Worm (Caenorhabditis elegans) whole organism, L3 larva: ENCODE results near the gene osm-8.

ENCODE experiments used
- R02D3.7 ChIP-seq: fragments of 150-350 bp; optimal IDR thresholded peaks from 2 replicates; lab custom pipeline; 2014; ENCODE audit warnings: missing biosample characterization, missing genetic modification characterization
- ZK546.5 ChIP-seq: sonication (generic microtip); optimal IDR thresholded peaks from 2 replicates; lab custom pipeline; 2017; ENCODE audit warnings: missing biosample characterization, missing genetic modification characterization
- ama-1 ChIP-seq: fragments of 150-350 bp; optimal IDR thresholded peaks from 2 replicates; lab custom pipeline; 2018
- ceh-16 ChIP-seq: sonication (generic microtip); optimal IDR thresholded peaks from 2 replicates; lab custom pipeline; 2017; ENCODE audit warnings: missing biosample characterization, missing genetic modification characterization
- ceh-28 ChIP-seq: fragments of 150-350 bp; optimal IDR thresholded peaks from 2 replicates; lab custom pipeline; 2014; ENCODE audit warnings: missing biosample characterization, missing genetic modification reagents, missing genetic modification characterization
- ceh-9 ChIP-seq: sonication (generic microtip); optimal IDR thresholded peaks from 2 replicates; lab custom pipeline; 2018; ENCODE audit warnings: missing biosample characterization, missing genetic modification characterization
- daf-12 ChIP-seq: fragments of 150-350 bp; optimal IDR thresholded peaks from 2 replicates; lab custom pipeline; 2014; ENCODE audit warnings: missing biosample characterization, missing genetic modification reagents, missing genetic modification characterization
- egl-5 ChIP-seq: fragments of 150-350 bp; optimal IDR thresholded peaks from 2 replicates; lab custom pipeline; 2017; ENCODE audit warnings: missing biosample characterization, missing genetic modification reagents, missing genetic modification characterization, inconsistent platforms
- elt-2 ChIP-seq: sonication (generic microtip); optimal IDR thresholded peaks from 2 replicates; lab custom pipeline; 2016; ENCODE audit warnings: missing genetic modification reagents, mild to moderate bottlenecking, missing genetic modification characterization, missing compliant biosample characterization
- elt-3 ChIP-seq, 3 experiments: fragments of 150-350 bp in 1 of 3; sonication (generic microtip) in 2 of 3; optimal IDR thresholded peaks; 2 replicates in 2 of 3; 4 replicates in 1 of 3; lab custom pipeline; 2014 to 2017; ENCODE audit warnings: missing biosample characterization in 3 of 3, missing genetic modification characterization in 3 of 3
- fkh-10 ChIP-seq: sonication (generic microtip); optimal IDR thresholded peaks from 2 replicates; lab custom pipeline; 2017; ENCODE audit warnings: missing biosample characterization, missing genetic modification reagents, missing genetic modification characterization
- fkh-2 ChIP-seq: fragments of 150-350 bp; optimal IDR thresholded peaks from 2 replicates; lab custom pipeline; 2014; ENCODE audit warnings: missing biosample characterization, missing genetic modification reagents, missing genetic modification characterization
- jun-1 ChIP-seq: fragments of 150-350 bp; optimal IDR thresholded peaks from 2 replicates; lab custom pipeline; 2014; ENCODE audit warnings: missing biosample characterization, missing genetic modification reagents, missing genetic modification characterization
- lin-15B ChIP-seq: fragments of 150-350 bp; optimal IDR thresholded peaks from 2 replicates; lab custom pipeline; 2014; ENCODE audit warnings: missing biosample characterization, missing genetic modification characterization
- lin-39 ChIP-seq: fragments of 150-350 bp; optimal IDR thresholded peaks from 2 replicates; lab custom pipeline; 2018; ENCODE audit warnings: missing biosample characterization, missing genetic modification reagents, missing genetic modification characterization
- lsy-12 ChIP-seq: sonication (generic microtip); optimal IDR thresholded peaks from 2 replicates; lab custom pipeline; 2016; ENCODE audit warnings: mild to moderate bottlenecking, missing genetic modification characterization, missing compliant biosample characterization
- mml-1 ChIP-seq: fragments of 150-350 bp; sonication (generic microtip); optimal IDR thresholded peaks from 3 replicates; lab custom pipeline; 2014; ENCODE audit warnings: missing biosample characterization, missing genetic modification characterization
- nfya-1 ChIP-seq: sonication (generic microtip); optimal IDR thresholded peaks from 2 replicates; lab custom pipeline; 2017; ENCODE audit warnings: missing genetic modification characterization, mild to moderate bottlenecking, missing compliant biosample characterization, antibody characterized with exemption, moderate library complexity; ENCODE audit not compliant: insufficient read depth
- nhr-11 ChIP-seq: fragments of 150-350 bp; optimal IDR thresholded peaks from 2 replicates; lab custom pipeline; 2014; ENCODE audit warnings: missing biosample characterization, missing genetic modification characterization
- nhr-23 ChIP-seq: fragments of 150-350 bp; optimal IDR thresholded peaks from 2 replicates; lab custom pipeline; 2014; ENCODE audit warnings: missing biosample characterization, missing genetic modification reagents, missing genetic modification characterization
- nhr-237 ChIP-seq: fragments of 150-350 bp; optimal IDR thresholded peaks from 2 replicates; lab custom pipeline; 2014; ENCODE audit warnings: missing biosample characterization, missing genetic modification characterization
- nhr-25 ChIP-seq: sonication (generic microtip); optimal IDR thresholded peaks from 2 replicates; lab custom pipeline; 2017; ENCODE audit warnings: missing biosample characterization, missing genetic modification characterization
- nhr-28 ChIP-seq: fragments of 150-350 bp; optimal IDR thresholded peaks from 2 replicates; lab custom pipeline; 2014; ENCODE audit warnings: missing biosample characterization, missing genetic modification characterization
- nhr-43 ChIP-seq: sonication (generic microtip); optimal IDR thresholded peaks from 2 replicates; lab custom pipeline; 2016; ENCODE audit warnings: mild to moderate bottlenecking, missing genetic modification characterization, missing compliant biosample characterization; ENCODE audit not compliant: poor library complexity, severe bottlenecking
- nhr-67 ChIP-seq: fragments of 150-350 bp; optimal IDR thresholded peaks from 2 replicates; lab custom pipeline; 2014; ENCODE audit warnings: missing biosample characterization, missing genetic modification characterization
- nhr-76 ChIP-seq: fragments of 150-350 bp; sonication (generic microtip); optimal IDR thresholded peaks from 5 replicates; lab custom pipeline; 2014; ENCODE audit warnings: missing biosample characterization, missing genetic modification characterization
- nhr-77 ChIP-seq: fragments of 150-350 bp; optimal IDR thresholded peaks from 2 replicates; lab custom pipeline; 2014; ENCODE audit warnings: missing biosample characterization, missing genetic modification characterization
- pha-4 ChIP-seq: fragments of 150-350 bp; optimal IDR thresholded peaks from 2 replicates; lab custom pipeline; 2014; ENCODE audit warnings: missing biosample characterization, missing genetic modification reagents, missing genetic modification characterization
- pqm-1 ChIP-seq: fragments of 150-350 bp; optimal IDR thresholded peaks from 2 replicates; lab custom pipeline; 2017; ENCODE audit warnings: missing biosample characterization, missing genetic modification characterization, inconsistent platforms
- skn-1 ChIP-seq: fragments of 150-350 bp; optimal IDR thresholded peaks from 2 replicates; lab custom pipeline; 2014; ENCODE audit warnings: missing biosample characterization, missing genetic modification characterization
- tbx-2 ChIP-seq: sonication (generic microtip); optimal IDR thresholded peaks from 2 replicates; lab custom pipeline; 2016; ENCODE audit warnings: mild to moderate bottlenecking, missing genetic modification characterization, missing compliant biosample characterization
- unc-39 ChIP-seq: sonication (generic microtip); optimal IDR thresholded peaks from 4 replicates; lab custom pipeline; 2017; ENCODE audit warnings: missing biosample characterization, missing genetic modification characterization
- unc-62 ChIP-seq: fragments of 150-350 bp; sonication (generic microtip); optimal IDR thresholded peaks from 4 replicates; lab custom pipeline; 2014; ENCODE audit warnings: missing biosample characterization, missing genetic modification reagents, missing genetic modification characterization
- ztf-11 ChIP-seq: fragments of 150-350 bp; optimal IDR thresholded peaks from 2 replicates; lab custom pipeline; 2014; ENCODE audit warnings: missing biosample characterization, missing genetic modification characterization
- ztf-4 ChIP-seq: fragments of 150-350 bp; optimal IDR thresholded peaks from 2 replicates; lab custom pipeline; 2014; ENCODE audit warnings: missing biosample characterization, missing genetic modification characterization

osm-8 gene

ce11 chrII:7642016-7642653 is 36.9 kb upstream of the osm-8 start (continued):
- TF ChIP-seq mml-1 (tag; lab: Kevin White, UChicago) (no peak), unc-62 (peak; percentile 84), ztf-4 (tag; lab: Kevin White, UChicago) (no peak), unc-39 (tag; lab: Kevin White, UChicago) (no peak), tbx-2 (tag; lab: Kevin White, UChicago) (peak; percentile 9), nfya-1 (tag; lab: Kevin White, UChicago) (peak; percentile 88), fkh-10 (GFP tag; lab: Kevin White, UChicago) (peak; percentile 73)

ce11 chrII:7640161-7640841 is 35.1 kb upstream of the osm-8 start:
- peak; percentile 69 for TF ChIP-seq lin-39 (tag; lab: Kevin White, UChicago)
- TF ChIP-seq nhr-11 (tag; lab: Kevin White, UChicago), result peak; percentile 4
- TF ChIP-seq ZK546.5 (tag; lab: Kevin White, UChicago), result no peak
- no peak for TF ChIP-seq elt-2 (tag; lab: Kevin White, UChicago)
- peak; percentile 47 for TF ChIP-seq nfya-1 (tag; lab: Kevin White, UChicago)
- no peak for TF ChIP-seq nhr-76 (tag; lab: Kevin White, UChicago)
- TF ChIP-seq skn-1 (tag; lab: Kevin White, UChicago), result no peak
- TF ChIP-seq egl-5 (tag; lab: Kevin White, UChicago), result peak; percentile 21

- TF ChIP-seq ztf-11 (tag; lab: Kevin White, UChicago), result no peak
- peak; percentile 3 for TF ChIP-seq pqm-1 (tag; lab: Kevin White, UChicago)
- TF ChIP-seq nhr-25, result no peak
- TF ChIP-seq elt-2 (tag; lab: Kevin White, UChicago), result peak; percentile 75
- TF ChIP-seq, all 47 proteins: peak for 2
These were observed 33.8 kb upstream of the osm-8 start for ce11 chrII:7639036-7639435.

- TF ChIP-seq nhr-237 (tag; lab: Kevin White, UChicago) (no peak), nfya-1 (tag; lab: Kevin White, UChicago) (peak; percentile 6)
These were observed 31.7 kb upstream of the osm-8 start for ce11 chrII:7636941-7637340.

DNA sequence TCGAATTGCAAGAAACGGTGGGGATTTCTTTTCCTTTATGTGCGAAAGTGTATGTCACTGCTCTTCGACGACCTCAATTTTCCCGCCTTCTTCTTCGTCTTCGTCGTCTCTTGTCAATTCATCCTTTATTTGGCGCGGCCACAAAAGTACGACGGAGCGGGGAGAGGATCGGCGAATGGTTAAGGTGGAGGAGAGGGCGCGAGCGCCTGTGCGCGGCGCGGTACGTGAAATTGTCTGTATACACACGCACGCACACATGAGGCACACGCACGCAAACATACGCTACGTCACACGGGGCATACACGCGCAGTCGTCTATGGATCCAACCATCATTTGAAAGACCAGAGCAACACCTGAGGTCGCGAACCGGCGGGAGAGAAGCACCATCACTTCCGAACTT is 30.1 kb upstream of the osm-8 start:
- TF ChIP-seq ceh-16 (tag; lab: Kevin White, UChicago) (no peak), elt-3 (tag; optimal IDR thresholded peaks at IDR 0.05; lab: Kevin White, UChicago) (no peak), pha-4 (tag; lab: Kevin White, UChicago) (peak; percentile 22), nhr-67 (tag; lab: Kevin White, UChicago) (no peak), R02D3.7 (no peak)

DNA sequence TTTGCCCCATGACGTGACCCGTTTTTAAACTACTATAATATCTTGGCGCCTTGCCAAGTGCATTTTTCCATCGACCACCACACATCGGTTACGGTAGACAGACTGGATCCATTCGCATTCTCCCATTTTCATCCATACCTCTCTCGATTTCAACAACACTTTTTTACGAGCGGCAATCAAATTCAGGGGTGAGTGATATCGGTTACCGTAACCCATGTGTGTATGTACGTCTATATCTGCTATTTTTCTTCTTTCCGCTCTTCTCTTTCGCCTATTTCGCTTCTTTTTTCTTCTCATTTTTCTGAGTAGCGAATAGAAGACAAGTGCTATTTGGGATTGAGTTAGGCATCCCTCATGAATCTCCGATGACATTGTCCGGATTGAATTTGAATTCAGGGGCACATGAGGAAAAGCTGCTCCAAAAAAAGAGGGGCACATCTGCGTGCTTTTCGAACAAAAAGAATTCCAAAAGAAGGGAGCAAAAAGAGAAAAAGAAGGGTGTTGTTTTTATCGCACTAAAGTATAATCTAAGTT is 26.5 kb upstream of the osm-8 start:
- TF ChIP-seq egl-5 (tag; lab: Kevin White, UChicago), result no peak
- peak; percentile 19 for TF ChIP-seq nhr-43 (tag; lab: Kevin White, UChicago)
- TF ChIP-seq fkh-10 (GFP tag; lab: Kevin White, UChicago), result peak; percentile 79
- peak; percentile 8 for TF ChIP-seq nfya-1 (tag; lab: Kevin White, UChicago)

DNA sequence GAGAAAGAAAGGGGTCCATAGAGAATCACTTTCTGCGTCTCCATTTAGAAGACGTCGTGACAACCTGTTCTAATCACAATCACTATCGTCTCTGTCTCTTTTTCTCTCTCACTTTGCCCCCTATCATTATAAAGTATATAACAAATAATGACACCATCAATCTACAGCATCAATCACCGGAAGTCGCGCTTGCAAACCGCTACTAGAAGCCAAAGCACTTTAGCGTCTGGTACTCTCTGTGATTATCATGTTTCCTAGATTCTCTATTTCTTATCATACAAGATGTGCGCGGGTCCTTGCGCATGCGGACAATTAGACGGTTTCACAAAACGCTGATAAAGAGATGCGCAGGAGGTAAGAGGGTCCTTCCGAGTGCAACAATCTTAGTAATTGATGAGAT is 26.0 kb upstream of the osm-8 start:
- peak; percentile 63 for TF ChIP-seq nhr-25
- TF ChIP-seq jun-1 (tag; lab: Kevin White, UChicago), result no peak
- TF ChIP-seq ztf-11 (tag; lab: Kevin White, UChicago), result no peak
- TF ChIP-seq lsy-12, result no peak
- TF ChIP-seq R02D3.7, result peak; percentile 11
- TF ChIP-seq nhr-28 (tag; lab: Kevin White, UChicago), result no peak
- no peak for TF ChIP-seq egl-5 (tag; lab: Kevin White, UChicago)
- TF ChIP-seq ama-1 (lab: Kevin White, UChicago), result no peak
- TF ChIP-seq nhr-77 (tag; lab: Kevin White, UChicago), result peak; percentile 15
- TF ChIP-seq fkh-2 (tag; lab: Kevin White, UChicago), result no peak
- TF ChIP-seq unc-62, result peak; percentile 52
- no peak for TF ChIP-seq pqm-1 (tag; lab: Kevin White, UChicago)
- TF ChIP-seq nhr-23 (tag; lab: Kevin White, UChicago), result peak; percentile 90
- peak; percentile 88 for TF ChIP-seq nhr-43 (tag; lab: Kevin White, UChicago)
- peak; percentile 27 for TF ChIP-seq ceh-28 (tag; lab: Kevin White, UChicago)
- peak; percentile 3 for TF ChIP-seq lin-15B
- TF ChIP-seq ceh-9 (tag; lab: Kevin White, UChicago), result no peak
- TF ChIP-seq elt-3 (tag; optimal IDR thresholded peaks at IDR 0.05; lab: Kevin White, UChicago), result peak in 2 of 3 experiments; percentile 35 to 95
- TF ChIP-seq unc-39 (tag; lab: Kevin White, UChicago), result no peak
- TF ChIP-seq daf-12 (tag; lab: Kevin White, UChicago), result no peak
